Worm (Caenorhabditis elegans): ENCODE data around the gene his-74.

DNA sequence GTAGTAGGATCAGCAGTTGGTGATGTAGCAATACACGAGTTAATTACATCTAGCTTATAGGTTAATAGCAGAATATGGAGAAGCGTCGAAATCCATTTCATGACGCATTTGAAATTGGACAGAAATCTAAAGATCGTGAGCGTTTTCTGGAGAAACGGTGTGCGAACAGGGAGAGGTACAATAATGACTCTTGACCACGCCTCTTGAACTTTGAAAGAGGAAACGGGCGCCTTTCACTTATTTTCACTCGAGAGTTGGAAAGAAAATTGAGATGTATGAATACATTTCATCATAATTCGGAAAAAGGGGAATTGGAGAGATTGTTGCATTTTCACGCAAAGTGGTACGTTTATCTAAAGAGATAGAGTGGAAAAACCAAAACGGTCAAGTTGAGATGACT is 30.4 kb downstream of the his-74 start, which contains the start of gene F56H9.6:
- TF ChIP-seq nhr-28 (tag; optimal IDR thresholded peaks at IDR 0.05) (no peak), unc-62 (GFP tag; optimal IDR thresholded peaks at IDR 0.05) (no peak), nhr-76 (tag; optimal IDR thresholded peaks at IDR 0.05) (no peak), nhr-237 (tag; optimal IDR thresholded peaks at IDR 0.05) (no peak), snpc-4 (tag; optimal IDR thresholded peaks at IDR 0.05) (no peak), ceh-39 (tag; optimal IDR thresholded peaks at IDR 0.05) (no peak), unc-120 (tag; optimal IDR thresholded peaks at IDR 0.05; ENCODE audit: poor library complexity, severe bottlenecking) (no peak), elt-3 (tag; optimal IDR thresholded peaks at IDR 0.05) (no peak), mep-1 (tag; optimal IDR thresholded peaks at IDR 0.05) (no peak), unc-39 (tag; optimal IDR thresholded peaks at IDR 0.05) (no peak), mls-2 (tag; optimal IDR thresholded peaks at IDR 0.05) (no peak), ceh-83 (GFP tag; optimal IDR thresholded peaks at IDR 0.05) (no peak)
